Worm (Caenorhabditis elegans): ENCODE measurements around the gene F36D3.14.

ce11 chrV:16471995-16472563 lies 31.0 kb downstream of the F36D3.14 start, which contains the start of gene srw-35:
- TF ChIP-seq egl-27 (tag; optimal IDR thresholded peaks at IDR 0.05): no peak
- TF ChIP-seq nhr-23 (tag; optimal IDR thresholded peaks at IDR 0.05): no peak
- no peak for TF ChIP-seq zag-1 (tag; optimal IDR thresholded peaks at IDR 0.05)
- TF ChIP-seq aly-2 (tag; optimal IDR thresholded peaks at IDR 0.05): no peak
- no peak for TF ChIP-seq nhr-12 (tag; optimal IDR thresholded peaks at IDR 0.05)

All from whole organism, L3 larva.